Fruit fly (Drosophila melanogaster): ENCODE data around the gene Nf1.
A peak's percentile ranks its signal among the peaks of the same experiment; 100 is the strongest.

dm6 chr3R:26008892-26009539 is 26.2 kb downstream of the Nf1 start:
- TF ChIP-seq CG8119 (GFP tag; IDR thresholded peaks at IDR 0.05), result peak; percentile 97
- peak; percentile 97 for TF ChIP-seq OdsH (GFP tag; optimal IDR thresholded peaks at IDR 0.05)
- TF ChIP-seq Hr4 (GFP tag; optimal IDR thresholded peaks at IDR 0.05), result peak; percentile 98
- peak; percentile 97 for TF ChIP-seq CG32006 (GFP tag; optimal IDR thresholded peaks at IDR 0.05)
- peak; percentile 95 for TF ChIP-seq CG9139 (GFP tag; optimal IDR thresholded peaks at IDR 0.05)
- peak; percentile 98 for TF ChIP-seq topi (GFP tag; optimal IDR thresholded peaks at IDR 0.05)
- peak; percentile 99 for TF ChIP-seq CG3919 (GFP tag; optimal IDR thresholded peaks at IDR 0.05)
- TF ChIP-seq pdm3 (GFP tag; optimal IDR thresholded peaks at IDR 0.05), result peak; percentile 98
- TF ChIP-seq CG6808 (GFP tag; optimal IDR thresholded peaks at IDR 0.05), result peak; percentile 97
- peak; percentile 97 for TF ChIP-seq CG10631 (GFP tag; optimal IDR thresholded peaks at IDR 0.05)
- TF ChIP-seq fd59A (GFP tag; optimal IDR thresholded peaks at IDR 0.05), result peak; percentile 98
- TF ChIP-seq CG15336 (GFP tag; IDR thresholded peaks at IDR 0.05), result peak; percentile 96
- TF ChIP-seq CG7368 (GFP tag; optimal IDR thresholded peaks at IDR 0.05), result peak; percentile 95
- TF ChIP-seq CG34406 (GFP tag; optimal IDR thresholded peaks at IDR 0.05), result peak; percentile 97
